Fruit fly (Drosophila melanogaster): ENCODE data around the gene Jon65Aiv.

DNA sequence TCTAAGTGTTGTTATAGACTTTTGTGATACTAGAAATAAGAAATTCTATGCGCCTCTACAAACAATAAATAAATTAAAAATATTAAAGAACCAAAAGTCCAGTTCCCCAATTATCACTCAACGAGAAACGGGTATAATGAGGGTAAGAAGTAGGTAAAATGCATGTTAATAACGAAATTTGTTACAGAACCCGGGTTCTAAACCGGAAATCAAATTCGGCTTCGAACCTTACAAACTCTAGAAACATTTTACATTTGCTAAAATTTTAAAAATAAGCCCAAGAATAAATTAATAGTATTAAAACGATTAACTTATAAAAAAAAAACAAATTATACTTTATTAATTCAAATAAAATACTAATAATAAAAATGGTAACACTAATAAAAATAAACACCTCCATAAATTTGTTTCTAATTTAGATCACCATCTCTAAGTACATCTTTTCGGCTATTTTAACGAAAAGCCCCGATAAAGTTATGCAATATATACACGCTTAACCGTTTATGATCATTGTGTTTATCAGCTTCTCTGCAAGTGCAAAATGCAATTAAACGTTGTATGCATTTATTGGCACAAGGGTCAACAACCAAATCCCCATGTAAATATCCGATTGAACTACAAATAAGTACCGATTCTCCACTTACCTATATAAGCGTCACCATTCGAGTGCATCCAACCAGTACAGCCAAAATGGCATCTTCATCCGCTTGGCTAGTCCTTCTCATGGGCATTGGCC lies 32.7 kb downstream of the Jon65Aiv start, which contains the start of gene CG6602:
- TF ChIP-seq CG4328 (GFP tag; optimal IDR thresholded peaks at IDR 0.05): peak; percentile 77
- TF ChIP-seq CG12299 (tag; optimal IDR thresholded peaks at IDR 0.05): no peak
- peak; percentile 46 for TF ChIP-seq CG2116 (GFP tag; optimal IDR thresholded peaks at IDR 0.05)
- TF ChIP-seq MBD-R2 (GFP tag; IDR thresholded peaks at IDR 0.05): peak; percentile 43; the same call in 1 of the 2 replicates
- TF ChIP-seq Dll (GFP tag; IDR thresholded peaks at IDR 0.05; ENCODE audit: partially characterized antibody): no peak
- TF ChIP-seq Gug (GFP tag; IDR thresholded peaks at IDR 0.05): peak; percentile 46; the same call in 2 of the 4 replicates
- TF ChIP-seq gce (GFP tag; IDR thresholded peaks at IDR 0.05): peak; percentile 50; the same call in 1 of the 3 replicates
- no peak for TF ChIP-seq da (GFP tag; optimal IDR thresholded peaks at IDR 0.05)
- TF ChIP-seq lola (GFP tag; optimal IDR thresholded peaks at IDR 0.05): no peak
- no peak for TF ChIP-seq BEAF-32 (GFP tag; optimal IDR thresholded peaks at IDR 0.05)
- no peak for TF ChIP-seq CG10565 (GFP tag; optimal IDR thresholded peaks at IDR 0.05)
- TF ChIP-seq stwl (tag; optimal IDR thresholded peaks at IDR 0.05): peak; percentile 73
